Worm (Caenorhabditis elegans): ENCODE measurements around the gene K08D12.3.

DNA sequence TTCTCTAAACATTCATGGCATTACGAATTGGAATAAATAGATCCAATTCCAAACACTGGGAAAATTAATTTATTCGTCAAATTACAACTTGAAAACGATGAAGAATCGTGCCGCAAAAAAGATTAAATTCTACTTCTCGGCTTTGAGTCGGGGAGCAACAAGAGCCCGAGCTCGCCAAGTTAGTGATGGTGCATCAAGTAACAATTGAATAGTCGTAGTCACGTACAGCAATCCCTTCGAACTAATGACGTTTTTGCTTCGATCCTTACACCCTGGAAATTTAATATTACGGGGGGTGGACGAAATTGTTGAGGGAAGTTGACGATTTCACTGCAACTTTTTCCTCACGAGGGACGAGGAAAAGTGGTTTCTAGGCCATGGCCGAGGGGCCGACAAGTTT is 18.4 kb upstream of the K08D12.3 start:
- TF ChIP-seq elt-4 (tag; optimal IDR thresholded peaks at IDR 0.05) (no peak), ttx-3 (tag; optimal IDR thresholded peaks at IDR 0.05) (no peak)
